Fruit fly (Drosophila melanogaster) whole organism, prepupa: Measurements from ENCODE around the gene CG16854.

Source experiments
- CG16779 ChIP-seq: fragments of 200-800 bp; sonication (Bioruptor generic); optimal IDR thresholded peaks from 3 replicates; lab custom pipeline; 2017; ENCODE audit warnings: missing biosample characterization, mild to moderate bottlenecking, missing genetic modification characterization
- CG34406 ChIP-seq: fragments of 200-800 bp; sonication (Bioruptor generic); optimal IDR thresholded peaks from 3 replicates; lab custom pipeline; 2016; ENCODE audit warnings: missing biosample characterization, missing genetic modification characterization
- CG6854 ChIP-seq: fragments of 200-800 bp; sonication (Bioruptor generic); optimal IDR thresholded peaks from 2 replicates; lab custom pipeline; 2017; ENCODE audit warnings: missing biosample characterization, mild to moderate bottlenecking, missing genetic modification characterization
- Eip75B ChIP-seq: fragments of 200-800 bp; sonication (Bioruptor generic); optimal IDR thresholded peaks from 3 replicates; lab custom pipeline; 2016; ENCODE audit warnings: missing biosample characterization, missing genetic modification characterization
- Gug ChIP-seq: fragments of 200-800 bp; sonication (Bioruptor generic); IDR thresholded peaks from 2 replicates; pipeline ENCODE4 v1.3.6; 2022; ENCODE audit warnings: missing biosample characterization, missing genetic modification characterization
- Sox102F ChIP-seq: fragments of 200-800 bp; sonication (Bioruptor generic); optimal IDR thresholded peaks from 2 replicates; lab custom pipeline; 2016; ENCODE audit warnings: missing biosample characterization, mild to moderate bottlenecking, missing genetic modification characterization
- Sox14 ChIP-seq: fragments of 200-800 bp; sonication (Bioruptor generic); optimal IDR thresholded peaks from 3 replicates; lab custom pipeline; 2016; ENCODE audit warnings: missing biosample characterization, missing genetic modification characterization
- Sox15 ChIP-seq: fragments of 200-800 bp; sonication (Bioruptor generic); optimal IDR thresholded peaks from 3 replicates; lab custom pipeline; 2016; ENCODE audit warnings: missing biosample characterization, missing genetic modification characterization
- dac ChIP-seq: fragments of 200-800 bp; sonication (Bioruptor generic); optimal IDR thresholded peaks from 2 replicates; lab custom pipeline; 2017; ENCODE audit warnings: missing biosample characterization, mild to moderate bottlenecking, missing genetic modification characterization
- eg ChIP-seq: fragments of 200-800 bp; sonication (Bioruptor generic); IDR thresholded peaks from 3 replicates; pipeline ENCODE4 v1.3.6; 2022; ENCODE audit warnings: missing biosample characterization, missing genetic modification characterization
- lz ChIP-seq: fragments of 200-800 bp; sonication (Bioruptor generic); optimal IDR thresholded peaks from 3 replicates; lab custom pipeline; 2016; ENCODE audit warnings: missing biosample characterization, missing genetic modification characterization
- svp ChIP-seq: fragments of 200-800 bp; sonication (Bioruptor generic); peaks from one replicate; lab custom pipeline; 2016; ENCODE audit warnings: missing biosample characterization, missing genetic modification characterization
- vri ChIP-seq: fragments of 200-800 bp; sonication (Bioruptor generic); optimal IDR thresholded peaks from 3 replicates; lab custom pipeline; 2016; ENCODE audit warnings: missing biosample characterization, mild to moderate bottlenecking, missing genetic modification characterization

- TF ChIP-seq Sox102F (no peak), Sox15 (GFP tag; lab: Kevin White, UChicago) (no peak), eg (GFP tag; lab: Robert Waterston, UW) (no peak), CG34406 (GFP tag; lab: Kevin White, UChicago) (no peak), Sox14 (GFP tag; lab: Kevin White, UChicago) (no peak), lz (GFP tag; lab: Kevin White, UChicago) (no peak), Eip75B (GFP tag; lab: Kevin White, UChicago) (no peak), CG6854 (no peak), svp (GFP tag; lab: Kevin White, UChicago) (no peak), CG16779 (no peak), vri (no peak), dac (GFP tag; lab: Kevin White, UChicago) (no peak), Gug (GFP tag; lab: Robert Waterston, UW) (no peak)
Observed at dm6 chr2L:11121614-11122013, 35.1 kb downstream of the CG16854 start, which contains the start of gene Dnaaf4.
